Fruit fly (Drosophila melanogaster) Kc167 (cell line): Measurements from ENCODE around the gene CheB93a.

Source experiments
- Myc ChIP-seq: fragments of >200 bp; optimal IDR thresholded peaks from 2 replicates; lab custom pipeline; 2017; ENCODE audit warnings: missing external identifiers
- Sin3A ChIP-seq: fragments of >200 bp; optimal IDR thresholded peaks from 2 replicates; lab custom pipeline; 2018; ENCODE audit warnings: missing external identifiers
- h ChIP-seq: fragments of >200 bp; optimal IDR thresholded peaks from 3 replicates; lab custom pipeline; 2018; ENCODE audit warnings: missing external identifiers
- insv ChIP-seq: fragments of >200 bp; optimal IDR thresholded peaks from 3 replicates; lab custom pipeline; 2018; ENCODE audit warnings: missing external identifiers
- psq ChIP-seq: fragments of >200 bp; optimal IDR thresholded peaks from 2 replicates; lab custom pipeline; 2017; ENCODE audit warnings: missing external identifiers
- ttk ChIP-seq: sonication (Bioruptor generic); optimal IDR thresholded peaks from 2 replicates; lab custom pipeline; 2017; ENCODE audit warnings: missing external identifiers

CheB93a gene

dm6 chr3R:21386132-21386531 lies 21.1 kb upstream of the CheB93a start:
- no peak for TF ChIP-seq Myc (lab: Kevin White, UChicago)
- TF ChIP-seq psq = no peak
- no peak for TF ChIP-seq h
- no peak for TF ChIP-seq Sin3A (lab: Kevin White, UChicago)

DNA sequence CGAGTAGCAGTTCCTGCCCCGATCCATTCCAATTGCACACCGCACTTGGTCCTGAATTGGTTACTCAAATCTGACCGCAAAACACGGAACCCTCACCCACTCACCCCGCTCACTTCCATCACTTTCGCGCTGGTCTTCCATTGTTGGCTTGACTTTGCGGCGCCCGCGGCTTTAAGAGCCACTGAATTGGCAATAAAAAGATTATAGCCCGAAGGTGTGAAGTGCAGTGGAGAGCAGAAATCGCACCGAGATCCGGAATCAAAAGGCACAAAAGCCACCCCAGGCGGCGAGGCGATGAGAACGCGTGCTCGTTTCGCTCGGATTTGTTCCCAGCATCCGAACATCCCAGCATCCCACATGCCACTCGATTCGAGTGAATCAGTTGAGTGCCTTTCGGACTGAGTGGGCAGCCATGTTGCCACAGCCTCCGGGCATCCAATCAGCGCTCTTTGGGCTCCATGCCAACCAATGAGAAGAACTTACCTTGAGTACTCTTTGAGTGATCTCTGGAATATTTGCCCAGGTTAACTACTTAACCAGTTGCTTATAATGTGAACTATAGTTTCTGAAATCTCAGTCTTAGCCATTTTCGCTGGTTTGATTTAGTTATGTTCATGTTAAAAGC lies 19.8 kb upstream of the CheB93a start:
- TF ChIP-seq insv (no peak), psq (no peak), Myc (lab: Kevin White, UChicago) (no peak), h (no peak), Sin3A (lab: Kevin White, UChicago) (no peak), ttk (lab: Kevin White, UChicago) (no peak)

- no peak for TF ChIP-seq Sin3A (lab: Kevin White, UChicago)
- TF ChIP-seq h = no peak
- TF ChIP-seq ttk (lab: Kevin White, UChicago) = no peak
- TF ChIP-seq Myc (lab: Kevin White, UChicago) = no peak
Measured at dm6 chr3R:21388564-21388963, 18.7 kb upstream of the CheB93a start, which contains the start of gene bap. Gene bap (plus strand): TSS chr3R:21388880.

DNA sequence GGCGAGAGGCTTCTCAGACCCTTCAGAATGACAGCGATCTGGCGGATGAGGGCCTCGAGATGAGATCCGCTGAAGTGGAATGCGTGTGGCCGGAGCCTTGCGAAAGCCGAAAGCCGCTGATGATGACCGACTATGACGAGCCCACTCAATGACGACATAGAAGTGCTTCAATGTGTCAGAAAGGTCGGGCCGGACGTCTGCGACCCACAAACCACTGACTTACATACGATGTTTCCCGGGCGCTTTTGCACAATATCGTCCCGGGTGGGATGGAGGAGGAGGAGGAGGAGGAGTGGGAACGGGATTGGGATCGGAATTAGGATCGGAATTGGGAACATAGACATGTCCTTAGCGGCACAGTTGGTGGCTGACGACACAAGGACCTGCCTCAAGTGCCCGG lies 16.3 kb upstream of the CheB93a start:
- TF ChIP-seq Myc (lab: Kevin White, UChicago) (no peak), h (no peak), Sin3A (lab: Kevin White, UChicago) (no peak), psq (no peak), insv (no peak), ttk (lab: Kevin White, UChicago) (no peak)

DNA sequence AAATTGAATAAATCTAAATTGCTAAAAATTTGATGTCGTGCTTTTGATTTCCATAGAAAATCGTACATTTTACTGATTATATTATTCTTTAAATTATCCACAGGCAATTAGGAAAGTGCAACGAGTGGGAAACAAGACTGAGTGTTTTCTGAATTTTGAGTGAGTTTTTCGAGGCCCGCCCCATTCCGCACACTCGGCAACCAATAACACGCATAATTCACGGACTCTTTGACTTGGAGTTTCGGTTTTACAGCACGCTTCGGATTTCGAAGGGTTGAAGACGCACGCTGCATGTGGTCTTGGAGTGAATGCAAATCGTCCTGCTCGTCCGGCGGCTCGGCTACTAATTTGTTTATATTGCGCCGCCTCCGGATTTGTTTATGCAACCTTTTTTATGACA lies 15.0 kb upstream of the CheB93a start:
- TF ChIP-seq h (no peak), Sin3A (lab: Kevin White, UChicago) (no peak), ttk (lab: Kevin White, UChicago) (no peak), Myc (lab: Kevin White, UChicago) (no peak), psq (no peak), insv (no peak)

DNA sequence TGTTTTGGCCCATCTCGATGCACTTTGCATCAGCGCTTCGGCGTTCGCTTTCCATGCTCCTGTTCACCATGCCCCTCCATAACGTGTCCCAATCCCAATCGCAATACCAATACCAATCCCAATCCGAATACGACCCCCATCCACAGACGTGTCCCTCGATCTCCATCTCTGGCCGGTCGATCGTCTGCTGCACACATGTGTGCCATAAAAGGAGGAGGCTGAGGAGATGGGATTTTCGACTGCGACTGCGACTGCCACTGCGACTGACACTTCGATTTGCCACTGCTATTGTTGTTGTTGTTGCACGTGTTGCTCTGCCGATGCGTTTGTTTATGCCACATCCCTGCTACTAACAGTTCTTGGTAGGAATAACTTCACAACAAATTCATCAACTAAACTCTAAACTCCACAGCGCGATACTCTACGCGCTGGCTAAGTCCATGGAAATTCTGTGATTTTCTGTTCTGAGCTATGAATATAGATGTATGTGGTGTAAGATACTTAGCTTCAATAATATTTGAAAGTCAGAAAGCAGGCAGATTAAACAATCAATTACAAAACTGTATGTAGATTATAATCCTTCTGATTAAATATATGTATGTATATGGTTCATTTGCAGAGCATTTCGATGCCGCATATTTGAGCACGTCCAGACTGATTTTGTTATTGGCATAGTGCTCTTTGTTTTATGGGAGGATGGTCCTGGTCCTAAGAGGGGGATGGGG lies 14.1 kb upstream of the CheB93a start:
- TF ChIP-seq ttk (lab: Kevin White, UChicago) (no peak), h (no peak), insv (no peak), Myc (lab: Kevin White, UChicago) (no peak), psq (no peak), Sin3A (lab: Kevin White, UChicago) (no peak)

DNA sequence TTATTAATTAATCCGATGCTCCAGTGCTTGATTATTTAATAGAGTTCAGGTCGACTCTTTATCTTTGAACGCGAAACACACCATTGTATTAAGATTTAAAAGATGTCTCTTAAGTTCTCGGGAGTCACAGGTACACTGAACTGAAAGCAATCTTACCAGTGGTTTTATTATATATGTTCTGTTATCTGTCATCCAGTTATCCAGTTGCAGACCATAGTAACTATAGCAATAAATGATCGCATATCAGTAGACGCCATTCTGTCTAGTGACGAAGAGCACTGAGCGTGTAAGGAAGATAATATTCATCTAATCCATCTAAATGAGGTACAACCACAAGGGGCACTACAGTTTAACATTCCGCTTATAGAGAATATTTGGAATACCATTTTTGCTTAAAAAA lies 7.6 kb upstream of the CheB93a start, which contains the start of gene Ugt49B2:
Gene Ugt49B2 (minus strand): TSS at position 101 of the 400 bp plus-strand sequence.
- no peak for TF ChIP-seq h
- TF ChIP-seq Sin3A (lab: Kevin White, UChicago) = no peak
- no peak for TF ChIP-seq ttk (lab: Kevin White, UChicago)
- no peak for TF ChIP-seq insv
- TF ChIP-seq Myc (lab: Kevin White, UChicago) = no peak
- no peak for TF ChIP-seq psq

DNA sequence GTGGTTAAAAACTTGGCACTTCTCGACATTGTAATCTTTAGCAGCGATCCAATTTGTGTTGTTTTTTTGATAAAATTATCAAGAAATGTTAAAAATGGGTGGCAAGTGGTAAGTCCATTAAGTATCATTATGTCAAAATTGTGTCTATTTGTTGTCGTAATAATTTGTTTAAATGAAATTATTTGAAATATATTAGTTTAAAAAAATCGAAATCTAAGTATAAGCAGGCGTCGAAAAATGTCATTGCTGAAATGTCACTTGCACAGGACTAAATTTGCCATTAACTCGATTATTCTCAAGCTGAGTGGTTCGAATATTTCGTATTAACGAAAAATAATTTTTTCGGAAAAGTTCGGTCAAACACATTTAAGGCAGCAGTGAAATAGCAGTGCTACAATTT lies 3.8 kb upstream of the CheB93a start, which contains the start of gene CG7907:
Gene CG7907 (plus strand): TSS at position 301 of the 400 bp plus-strand sequence.
- TF ChIP-seq h (no peak), Myc (lab: Kevin White, UChicago) (no peak), ttk (lab: Kevin White, UChicago) (no peak), psq (no peak), insv (no peak), Sin3A (lab: Kevin White, UChicago) (no peak)

DNA sequence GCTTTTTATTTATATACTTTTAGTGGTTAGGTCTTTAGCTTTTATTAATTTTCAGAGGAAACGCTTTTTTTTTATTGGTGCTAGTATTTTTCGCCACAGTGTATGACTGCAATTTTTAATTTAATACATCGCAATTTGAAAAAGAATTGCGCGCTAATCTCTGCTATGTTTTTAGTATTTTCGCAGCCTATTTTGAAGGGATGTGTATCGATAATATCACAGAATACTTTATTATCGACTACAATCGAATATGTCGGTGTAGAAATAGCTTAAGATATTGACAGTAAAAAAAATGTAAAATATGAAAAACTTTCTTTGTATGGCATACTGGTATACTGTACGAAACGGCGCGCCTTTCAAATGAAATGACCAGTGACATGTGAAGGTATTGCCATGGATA lies 537 bp upstream of the CheB93a start:
- TF ChIP-seq ttk (lab: Kevin White, UChicago) (no peak), h (no peak), Myc (lab: Kevin White, UChicago) (no peak), Sin3A (lab: Kevin White, UChicago) (no peak), psq (no peak), insv (no peak)

DNA sequence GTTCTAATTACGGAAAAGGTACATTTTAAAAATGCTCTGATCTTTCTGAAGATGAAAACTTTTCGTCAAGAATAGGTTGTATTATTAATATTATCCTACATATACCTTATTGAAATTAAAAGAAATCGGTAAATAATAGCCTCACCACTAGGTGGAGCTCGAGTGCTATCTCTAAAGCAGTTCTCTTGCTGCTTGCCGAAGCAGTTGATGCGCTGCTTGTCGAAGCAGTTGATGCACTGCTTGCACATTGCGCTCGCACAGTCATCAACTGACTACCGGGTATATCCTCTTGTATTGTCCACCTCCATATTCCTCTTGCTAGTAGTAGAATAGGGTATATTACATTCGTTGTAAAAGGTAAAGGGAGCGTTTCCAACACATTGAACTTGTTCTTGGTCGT lies 1.1 kb downstream of the CheB93a start:
- TF ChIP-seq insv = no peak
- no peak for TF ChIP-seq ttk (lab: Kevin White, UChicago)
- no peak for TF ChIP-seq Myc (lab: Kevin White, UChicago)
- no peak for TF ChIP-seq Sin3A (lab: Kevin White, UChicago)
- no peak for TF ChIP-seq h
- TF ChIP-seq psq = no peak

DNA sequence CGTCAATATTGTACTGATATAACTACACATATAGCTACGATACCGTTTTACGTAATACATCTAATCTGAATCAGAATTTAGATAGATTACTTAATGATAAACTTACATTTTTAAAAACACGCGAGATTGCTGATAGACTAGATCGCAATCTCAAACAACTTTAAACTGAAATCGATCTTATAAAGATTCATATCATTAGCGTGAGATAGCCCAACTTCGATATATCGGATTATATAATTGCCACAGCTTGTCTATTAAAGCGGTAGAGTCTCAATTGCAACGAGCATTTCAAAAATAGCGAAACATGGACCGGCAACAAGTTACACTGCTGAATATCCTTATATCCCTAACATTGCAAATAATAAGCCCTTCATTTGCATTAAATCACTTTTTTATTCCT lies 1.6 kb downstream of the CheB93a start, which contains the start of gene CheB93b:
Gene CheB93b (plus strand): TSS at position 301 of the 400 bp plus-strand sequence.
- TF ChIP-seq h (no peak), ttk (lab: Kevin White, UChicago) (no peak), Sin3A (lab: Kevin White, UChicago) (no peak), insv (no peak), psq (no peak)

- TF ChIP-seq Sin3A (lab: Kevin White, UChicago) (no peak), h (no peak), psq (no peak), insv (no peak), ttk (lab: Kevin White, UChicago) (no peak), Myc (lab: Kevin White, UChicago) (no peak)
Measured at dm6 chr3R:21414169-21414568, 6.9 kb downstream of the CheB93a start.
